Fruit fly (Drosophila melanogaster): ENCODE measurements around the gene CG17075.

Gene CG17075

DNA sequence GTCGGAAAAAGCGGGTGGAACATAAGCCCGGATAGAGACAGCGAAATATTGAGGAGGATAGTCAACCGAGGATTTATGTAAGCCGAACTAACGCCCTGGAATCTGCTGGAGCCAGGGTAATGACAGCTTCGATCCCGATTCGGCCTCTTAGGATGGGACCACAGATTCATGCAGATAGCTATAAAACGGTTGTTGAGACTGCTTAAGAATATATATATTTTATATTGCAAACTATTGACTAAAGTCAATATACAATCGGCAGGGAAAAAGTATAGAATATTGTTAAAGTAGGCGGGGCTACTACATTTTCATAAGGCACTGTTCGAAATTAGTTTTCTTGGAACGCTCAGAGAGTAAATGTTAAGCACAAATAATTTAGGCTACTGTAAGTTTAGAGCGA lies 1.5 kb upstream of the CG17075 start, which contains the start of gene CG3345:
TSS of gene CG3345 (plus strand) at position 301 of the 400 bp plus-strand sequence.
- TF ChIP-seq brk (GFP tag; optimal IDR thresholded peaks at IDR 0.05) (no peak), Dif (GFP tag; optimal IDR thresholded peaks at IDR 0.05; ENCODE audit: partially characterized antibody) (no peak), dl (GFP tag; optimal IDR thresholded peaks at IDR 0.05; ENCODE audit: insufficient read depth in 1 of 2, partially characterized antibody in 2 of 2) (no peak), Myc (optimal IDR thresholded peaks at IDR 0.05) (no peak), sage (GFP tag; optimal IDR thresholded peaks at IDR 0.05) (no peak), Abd-B (GFP tag; optimal IDR thresholded peaks at IDR 0.05) (no peak), sv (GFP tag; optimal IDR thresholded peaks at IDR 0.05) (no peak), tai (GFP tag; optimal IDR thresholded peaks at IDR 0.05) (no peak), dmrt93B (GFP tag; optimal IDR thresholded peaks at IDR 0.05) (no peak), Hr83 (GFP tag; optimal IDR thresholded peaks at IDR 0.05; ENCODE audit: poor library complexity, severe bottlenecking) (no peak), br (GFP tag; optimal IDR thresholded peaks at IDR 0.05) (no peak), CrebA (GFP tag; optimal IDR thresholded peaks at IDR 0.05; ENCODE audit: borderline replicate concordance) (no peak)

DNA sequence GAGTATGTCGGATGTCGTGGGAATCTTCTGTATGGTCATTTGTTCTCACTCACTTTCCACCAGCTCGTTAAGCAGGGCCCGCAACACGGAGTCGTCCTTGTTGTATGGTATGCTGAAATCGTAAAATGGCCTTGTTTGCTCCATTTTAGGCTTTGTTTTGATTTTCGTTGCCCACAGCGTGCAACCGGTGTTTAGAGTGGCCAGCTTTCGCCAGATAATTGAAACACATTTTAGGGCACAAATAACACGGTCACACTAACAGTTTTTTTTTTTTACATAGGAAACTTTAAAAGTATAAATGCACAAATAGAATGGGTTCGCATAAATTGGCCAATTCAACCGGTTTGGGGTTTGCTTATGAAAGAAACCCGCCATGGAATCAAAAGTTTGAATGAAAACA lies 15.1 kb downstream of the CG17075 start, which contains the start of gene Rpp30:
TSS of gene Rpp30 (minus strand) at position 200 of the 400 bp plus-strand sequence.
- TF ChIP-seq CrebA (GFP tag; optimal IDR thresholded peaks at IDR 0.05; ENCODE audit: borderline replicate concordance) (no peak), rgr (GFP tag; optimal IDR thresholded peaks at IDR 0.05) (no peak), Dfd (GFP tag; optimal IDR thresholded peaks at IDR 0.05) (no peak), sv (GFP tag; optimal IDR thresholded peaks at IDR 0.05) (no peak), ey (GFP tag; optimal IDR thresholded peaks at IDR 0.05) (no peak), Hr83 (GFP tag; optimal IDR thresholded peaks at IDR 0.05; ENCODE audit: poor library complexity, severe bottlenecking) (no peak), Rel (GFP tag; optimal IDR thresholded peaks at IDR 0.05) (no peak), Rel (tag; optimal IDR thresholded peaks at IDR 0.05) (no peak), fru (GFP tag; optimal IDR thresholded peaks at IDR 0.05) (no peak), OdsH (GFP tag; optimal IDR thresholded peaks at IDR 0.05) (no peak), tai (GFP tag; optimal IDR thresholded peaks at IDR 0.05) (no peak), dmrt93B (GFP tag; optimal IDR thresholded peaks at IDR 0.05) (no peak), GATAd (GFP tag; optimal IDR thresholded peaks at IDR 0.05) (no peak), Abd-B (GFP tag; optimal IDR thresholded peaks at IDR 0.05) (no peak), dsf (GFP tag; optimal IDR thresholded peaks at IDR 0.05; ENCODE audit: borderline replicate concordance) (no peak)

DNA sequence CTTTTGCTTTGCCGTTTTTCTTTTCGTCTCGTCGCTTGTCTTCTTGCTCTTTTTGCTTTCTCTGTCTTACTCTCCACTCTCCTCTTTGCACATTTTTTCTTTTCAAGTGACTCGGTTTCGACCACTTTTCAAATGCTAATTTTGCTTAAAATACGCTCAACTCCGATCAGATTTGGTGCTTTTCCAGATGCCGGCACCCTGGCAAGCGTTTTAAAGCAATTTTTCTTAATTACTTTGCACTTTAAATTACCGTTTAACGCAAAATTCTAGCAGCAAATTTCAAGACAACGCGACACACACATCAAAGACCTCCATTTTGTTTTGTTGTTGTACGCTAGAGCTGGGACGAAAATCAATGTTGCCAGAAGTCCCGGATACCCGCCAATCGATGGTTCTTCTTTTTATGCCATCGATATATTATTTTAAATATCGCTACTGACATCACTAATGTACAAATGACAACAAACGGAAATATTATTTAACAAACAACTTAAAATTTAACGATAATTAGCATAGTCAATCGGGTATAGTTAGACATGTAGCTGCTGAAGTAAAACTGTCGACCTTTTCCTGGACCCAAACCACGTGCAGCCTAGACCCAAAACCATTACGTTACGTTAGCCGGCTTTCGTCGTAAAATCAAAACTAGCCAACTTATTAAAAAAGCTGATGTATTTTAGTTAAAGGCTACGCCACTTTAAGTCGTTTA lies 16.6 kb downstream of the CG17075 start, which contains the start of gene kis:
TSS of gene kis (minus strand) at position 317 of the 709 bp plus-strand sequence.
- TF ChIP-seq usp (GFP tag; optimal IDR thresholded peaks at IDR 0.05) (no peak), ey (GFP tag; optimal IDR thresholded peaks at IDR 0.05) (no peak), br (GFP tag; optimal IDR thresholded peaks at IDR 0.05) (peak; percentile 41), h (GFP tag; optimal IDR thresholded peaks at IDR 0.05) (peak; percentile 69), HLH106 (tag; optimal IDR thresholded peaks at IDR 0.05) (peak; percentile 34), Hnf4 (GFP tag; optimal IDR thresholded peaks at IDR 0.05) (no peak), GATAd (GFP tag; optimal IDR thresholded peaks at IDR 0.05) (no peak), Dif (GFP tag; optimal IDR thresholded peaks at IDR 0.05; ENCODE audit: partially characterized antibody) (no peak), Vsx2 (GFP tag; optimal IDR thresholded peaks at IDR 0.05; ENCODE audit: partially characterized antibody) (no peak), CG9705 (GFP tag; optimal IDR thresholded peaks at IDR 0.05) (peak; percentile 20), CG32264 (GFP tag; optimal IDR thresholded peaks at IDR 0.05) (no peak), rgr (GFP tag; optimal IDR thresholded peaks at IDR 0.05) (peak; percentile 21), Dfd (GFP tag; optimal IDR thresholded peaks at IDR 0.05) (no peak), CrebA (GFP tag; optimal IDR thresholded peaks at IDR 0.05; ENCODE audit: borderline replicate concordance) (no peak), fru (GFP tag; optimal IDR thresholded peaks at IDR 0.05) (no peak), sage (GFP tag; optimal IDR thresholded peaks at IDR 0.05) (no peak), Rel (GFP tag; optimal IDR thresholded peaks at IDR 0.05) (no peak), Rel (tag; optimal IDR thresholded peaks at IDR 0.05) (peak; percentile 31), foxo (GFP tag; optimal IDR thresholded peaks at IDR 0.05) (peak in 1 of 2 experiments; percentile 48), OdsH (GFP tag; optimal IDR thresholded peaks at IDR 0.05) (peak; percentile 5), pan (optimal IDR thresholded peaks at IDR 0.05) (no peak), Myc (optimal IDR thresholded peaks at IDR 0.05) (peak; percentile 13), jim (GFP tag; optimal IDR thresholded peaks at IDR 0.05) (no peak), dsf (GFP tag; optimal IDR thresholded peaks at IDR 0.05; ENCODE audit: borderline replicate concordance) (no peak), psq (GFP tag; optimal IDR thresholded peaks at IDR 0.05) (peak; percentile 95), N (GFP tag; optimal IDR thresholded peaks at IDR 0.05) (no peak), sv (GFP tag; optimal IDR thresholded peaks at IDR 0.05) (no peak), woc (GFP tag; optimal IDR thresholded peaks at IDR 0.05) (peak; percentile 11), tai (GFP tag; optimal IDR thresholded peaks at IDR 0.05) (no peak), lola (GFP tag; optimal IDR thresholded peaks at IDR 0.05) (no peak), dmrt93B (GFP tag; optimal IDR thresholded peaks at IDR 0.05) (no peak), Hr78 (GFP tag; optimal IDR thresholded peaks at IDR 0.05) (no peak), brk (GFP tag; optimal IDR thresholded peaks at IDR 0.05) (no peak), Jra (GFP tag; optimal IDR thresholded peaks at IDR 0.05) (peak; percentile 64), Abd-B (GFP tag; optimal IDR thresholded peaks at IDR 0.05) (no peak), Sp1 (GFP tag; optimal IDR thresholded peaks at IDR 0.05) (peak; percentile 55), Hr83 (GFP tag; optimal IDR thresholded peaks at IDR 0.05; ENCODE audit: poor library complexity, severe bottlenecking) (peak; percentile 33), dl (GFP tag; optimal IDR thresholded peaks at IDR 0.05; ENCODE audit: insufficient read depth in 1 of 2, partially characterized antibody in 2 of 2) (no peak), Mio (GFP tag; optimal IDR thresholded peaks at IDR 0.05) (no peak)

Measured in whole organism, wandering third instar larva.